Fruit fly (Drosophila melanogaster): ENCODE results near the gene CG13654.

DNA sequence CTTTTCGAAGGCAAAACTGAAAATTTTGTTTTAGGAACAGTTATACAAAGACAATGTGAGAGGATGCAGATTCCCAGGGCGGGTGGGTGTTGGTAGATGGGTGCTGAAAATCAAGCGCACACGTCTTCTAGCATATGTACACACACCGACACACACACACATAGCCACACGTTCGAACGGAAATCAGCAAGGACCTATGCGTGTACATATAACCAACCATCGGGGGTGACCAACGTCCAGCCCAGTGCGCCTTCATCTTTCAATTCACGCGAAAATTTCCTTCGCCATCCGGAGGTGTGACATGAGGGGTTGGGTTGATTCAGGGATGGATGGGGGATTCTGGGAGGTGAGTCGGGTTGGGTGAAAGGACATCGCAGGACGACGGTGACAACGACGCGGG is 18.2 kb upstream of the CG13654 start:
- TF ChIP-seq psq (optimal IDR thresholded peaks at IDR 0.05) (no peak), insv (optimal IDR thresholded peaks at IDR 0.05) (no peak), Myc (optimal IDR thresholded peaks at IDR 0.05) (no peak), h (optimal IDR thresholded peaks at IDR 0.05) (no peak), ttk (optimal IDR thresholded peaks at IDR 0.05) (no peak)

Measured in Kc167 (cell line).